Fruit fly (Drosophila melanogaster) whole organism, wandering third instar larva: ENCODE data around the gene CG18596.

Source experiments
- Dif ChIP-seq: fragments of 200-275, 200-300 bp; sonication (Bioruptor generic); optimal IDR thresholded peaks from 2 replicates; lab custom pipeline; 2018; ENCODE audit warnings: missing biosample characterization, missing genetic modification characterization; ENCODE audit not compliant: partially characterized antibody
- foxo ChIP-seq, 2 experiments: fragments of 200-800 bp; sonication (Bioruptor generic); optimal IDR thresholded peaks; 2 replicates in 1 of 2; 3 replicates in 1 of 2; lab custom pipeline; 2016 to 2017; ENCODE audit warnings: missing biosample characterization in 2 of 2, missing genetic modification characterization in 2 of 2
- sage ChIP-seq: fragments of 200-800 bp; sonication (Bioruptor generic); optimal IDR thresholded peaks from 2 replicates; lab custom pipeline; 2016; ENCODE audit warnings: missing biosample characterization, mild to moderate bottlenecking, missing genetic modification characterization

The CG18596 gene

dm6 chr3R:22424602-22425190 lies 49.0 kb downstream of the CG18596 start, which contains the start of gene pinta:
TSS of gene pinta (minus strand) at chr3R:22424929.
- no peak for TF ChIP-seq foxo (GFP tag; optimal IDR thresholded peaks at IDR 0.05; lab: Kevin White, UChicago)
- TF ChIP-seq sage, result no peak
- TF ChIP-seq Dif, result no peak
